Worm (Caenorhabditis elegans) whole organism, L1 larva: ENCODE measurements around the gene pqm-1.
A peak's percentile ranks its signal among the peaks of the same experiment; 100 is the strongest.

ENCODE experiments used
- C04F5.9 ChIP-seq: sonication (generic microtip); optimal IDR thresholded peaks from 2 replicates; lab custom pipeline; 2016; ENCODE audit warnings: missing genetic modification characterization, missing compliant biosample characterization
- ceh-82 ChIP-seq, 3 experiments: fragments of 150-350 bp in 1 of 3; sonication (generic microtip) in 2 of 3; optimal IDR thresholded peaks; 2 replicates each; lab custom pipeline; 2014 to 2017; ENCODE audit warnings: missing biosample characterization in 3 of 3, missing genetic modification characterization in 3 of 3
- efl-3 ChIP-seq: fragments of 200-800 bp; sonication (Bioruptor generic); optimal IDR thresholded peaks from 2 replicates; lab custom pipeline; 2018; ENCODE audit warnings: mild to moderate bottlenecking, missing genetic modification characterization, missing compliant biosample characterization
- elt-3 ChIP-seq, 6 experiments: fragments of 150-350 bp in 1 of 6; sonication (generic microtip); optimal IDR thresholded peaks; 2 replicates each; lab custom pipeline; 2017 to 2018; ENCODE audit warnings: missing biosample characterization in 6 of 6, missing genetic modification characterization in 6 of 6, inconsistent platforms in 1 of 6
- fkh-4 ChIP-seq: sonication (generic microtip); optimal IDR thresholded peaks from 2 replicates; lab custom pipeline; 2016; ENCODE audit warnings: missing compliant biosample characterization, missing genetic modification characterization, borderline replicate concordance
- nhr-19 ChIP-seq: fragments of 200-800 bp; sonication (Bioruptor generic); conservative IDR thresholded peaks from 2 replicates; pipeline ENCODE4 v1.3.6; 2022; ENCODE audit warnings: missing genetic modification characterization, missing compliant biosample characterization
- nhr-237 ChIP-seq: fragments of 150-350 bp; optimal IDR thresholded peaks from 2 replicates; lab custom pipeline; 2014; ENCODE audit warnings: missing biosample characterization, missing genetic modification characterization
- nhr-28 ChIP-seq: fragments of 150-350 bp; optimal IDR thresholded peaks from 2 replicates; lab custom pipeline; 2014; ENCODE audit warnings: missing biosample characterization, missing genetic modification characterization
- nhr-76 ChIP-seq: sonication (generic microtip); optimal IDR thresholded peaks from 2 replicates; lab custom pipeline; 2017; ENCODE audit warnings: missing biosample characterization, missing genetic modification characterization
- nhr-77 ChIP-seq: fragments of 150-350 bp; optimal IDR thresholded peaks from 2 replicates; lab custom pipeline; 2014; ENCODE audit warnings: missing biosample characterization, missing genetic modification characterization
- snpc-4 ChIP-seq: fragments of 150-350 bp; optimal IDR thresholded peaks from 2 replicates; lab custom pipeline; 2014; ENCODE audit warnings: missing biosample characterization, missing genetic modification characterization
- sox-4 ChIP-seq: sonication (generic microtip); optimal IDR thresholded peaks from 2 replicates; lab custom pipeline; 2016; ENCODE audit warnings: missing genetic modification characterization, missing compliant biosample characterization
- unc-30 ChIP-seq: sonication (generic microtip); optimal IDR thresholded peaks from 2 replicates; lab custom pipeline; 2017; ENCODE audit warnings: missing biosample characterization, missing genetic modification characterization
- ztf-11 ChIP-seq, 2 experiments: sonication (generic microtip); optimal IDR thresholded peaks; 2 replicates each; lab custom pipeline; 2016 to 2017; ENCODE audit warnings: missing genetic modification characterization in 2 of 2, missing biosample characterization in 1 of 2, missing compliant biosample characterization in 1 of 2

ce11 chrII:11126312-11127000 lies 25.9 kb downstream of the pqm-1 start, which contains the start of the genes rps-9 and lsm-1:
- TF ChIP-seq C04F5.9 (no peak), elt-3 (tag; optimal IDR thresholded peaks at IDR 0.05; lab: Kevin White, UChicago) (peak in 1 of 6 experiments; percentile 37), fkh-4 (tag; lab: Kevin White, UChicago) (no peak), ceh-82 (tag; optimal IDR thresholded peaks at IDR 0.05; lab: Kevin White, UChicago) (peak; percentile 43 to 84 (median 63)), ztf-11 (tag; optimal IDR thresholded peaks at IDR 0.05; lab: Kevin White, UChicago) (no peak), nhr-19 (GFP tag; lab: Robert Waterston, UW) (peak; percentile 55), nhr-237 (peak; percentile 52), unc-30 (no peak), nhr-28 (no peak), nhr-76 (tag; lab: Kevin White, UChicago) (no peak), nhr-77 (tag; lab: Kevin White, UChicago) (peak; percentile 58), snpc-4 (tag; lab: Kevin White, UChicago) (peak; percentile 38), efl-3 (GFP tag; lab: Kevin White, UChicago) (no peak), sox-4 (tag; lab: Kevin White, UChicago) (no peak)
